Worm (Caenorhabditis elegans): ENCODE results near the gene rfc-4.
"Not testable (repeated sequence)": the region's sequence is repeated elsewhere in the genome, so short reads cannot be mapped to it uniquely, and the experiment has no call there.

Gene rfc-4

ce11 chrIII:6961937-6962504 is 10.0 kb upstream of the rfc-4 start, which contains the start of the genes rpn-6.1 and F57B9.1:
rpn-6.1 (minus strand) TSS chrIII:6962001.
F57B9.1 (plus strand) TSS chrIII:6962090.
- TF ChIP-seq unc-62 (GFP tag; optimal IDR thresholded peaks at IDR 0.05) = no peak

ce11 chrIII:6968080-6968639 is 3.9 kb upstream of the rfc-4 start, which contains the start of gene panl-2:
panl-2 (minus strand) TSS chrIII:6968130.
- TF ChIP-seq unc-62 (GFP tag; optimal IDR thresholded peaks at IDR 0.05) = no peak

ce11 chrIII:6968655-6969054 is 3.4 kb upstream of the rfc-4 start:
- no peak for TF ChIP-seq unc-62 (GFP tag; optimal IDR thresholded peaks at IDR 0.05)

ce11 chrIII:6969090-6969489 is 3.0 kb upstream of the rfc-4 start, which contains the start of gene F31E3.12:
F31E3.12 (plus strand) TSS chrIII:6969390.
- no peak for TF ChIP-seq unc-62 (GFP tag; optimal IDR thresholded peaks at IDR 0.05)

ce11 chrIII:6969781-6970342 is 2.2 kb upstream of the rfc-4 start:
- TF ChIP-seq unc-62 (GFP tag; optimal IDR thresholded peaks at IDR 0.05) = no peak

- TF ChIP-seq unc-62 (GFP tag; optimal IDR thresholded peaks at IDR 0.05) = no peak
These were observed 1.3 kb upstream of the rfc-4 start for ce11 chrIII:6970744-6971143.

ce11 chrIII:6973682-6974081 is 1.6 kb downstream of the rfc-4 start, which contains the start of gene F31E3.2:
F31E3.2 (plus strand) TSS chrIII:6973982.
- TF ChIP-seq unc-62 (GFP tag; optimal IDR thresholded peaks at IDR 0.05) = no peak

ce11 chrIII:6974952-6975351 is 2.9 kb downstream of the rfc-4 start:
- no peak for TF ChIP-seq unc-62 (GFP tag; optimal IDR thresholded peaks at IDR 0.05)

ce11 chrIII:6978875-6979274 is 6.8 kb downstream of the rfc-4 start:
- TF ChIP-seq unc-62 (GFP tag; optimal IDR thresholded peaks at IDR 0.05) = no peak

- no peak for TF ChIP-seq unc-62 (GFP tag; optimal IDR thresholded peaks at IDR 0.05)
These were observed 7.5 kb downstream of the rfc-4 start, which contains the start of gene ceh-20 for ce11 chrIII:6979584-6979983. ceh-20 (plus strand) TSS chrIII:6979884.

ce11 chrIII:6981989-6982553 is 10.0 kb downstream of the rfc-4 start, which contains the start of gene F31E3.6:
F31E3.6 (plus strand) TSS chrIII:6982081.
- not testable (repeated sequence) for TF ChIP-seq unc-62 (GFP tag; optimal IDR thresholded peaks at IDR 0.05)

- no peak for TF ChIP-seq unc-62 (GFP tag; optimal IDR thresholded peaks at IDR 0.05)
These were observed 16.0 kb downstream of the rfc-4 start for ce11 chrIII:6988060-6988459.

- TF ChIP-seq unc-62 (GFP tag; optimal IDR thresholded peaks at IDR 0.05) = no peak
These were observed 17.1 kb downstream of the rfc-4 start for ce11 chrIII:6989201-6989600.

- TF ChIP-seq unc-62 (GFP tag; optimal IDR thresholded peaks at IDR 0.05) = no peak
These were observed 17.8 kb downstream of the rfc-4 start, which contains the start of gene prk-1 for ce11 chrIII:6989900-6990299. prk-1 (plus strand) TSS chrIII:6990168.

- TF ChIP-seq unc-62 (GFP tag; optimal IDR thresholded peaks at IDR 0.05) = no peak
These were observed 19.4 kb downstream of the rfc-4 start for ce11 chrIII:6991465-6991864.

ce11 chrIII:6992496-6992895 is 20.4 kb downstream of the rfc-4 start:
- no peak for TF ChIP-seq unc-62 (GFP tag; optimal IDR thresholded peaks at IDR 0.05)

- TF ChIP-seq unc-62 (GFP tag; optimal IDR thresholded peaks at IDR 0.05) = no peak
These were observed 21.1 kb downstream of the rfc-4 start for ce11 chrIII:6993179-6993578.
